Fruit fly (Drosophila melanogaster): ENCODE results near the gene CG4995.

Gene CG4995

DNA sequence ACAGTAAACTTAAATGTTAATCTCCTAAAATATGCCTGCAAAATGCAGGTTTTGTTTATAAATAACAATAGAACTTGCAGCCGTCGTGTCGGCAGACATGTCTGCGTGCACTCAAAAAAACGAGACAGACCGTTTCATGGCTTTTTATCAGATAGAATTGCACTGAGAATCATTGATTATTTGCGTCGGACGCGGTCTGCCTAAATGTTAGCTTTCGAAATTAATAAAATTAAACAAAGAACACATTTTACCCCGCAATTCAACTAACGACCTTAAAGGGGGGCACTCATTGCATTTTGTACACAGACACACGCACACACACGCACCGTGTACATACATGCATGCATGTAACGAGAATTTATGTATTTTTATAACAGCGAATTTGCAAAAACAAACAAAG lies 45.4 kb upstream of the CG4995 start (continued):
- TF ChIP-seq zf30C (GFP tag; optimal IDR thresholded peaks at IDR 0.05) (peak; percentile 89), her (GFP tag; optimal IDR thresholded peaks at IDR 0.05) (no peak), CG5245 (GFP tag; optimal IDR thresholded peaks at IDR 0.05) (peak; percentile 10), Ada2b (GFP tag; IDR thresholded peaks at IDR 0.05) (0 out of 2 replicates have a peak, but pooled peaks have one; percentile 43), tio (GFP tag; optimal IDR thresholded peaks at IDR 0.05) (no peak), gce (GFP tag; IDR thresholded peaks at IDR 0.05) (0 out of 3 replicates have a peak, but pooled peaks have one; percentile 19), CG17361 (GFP tag; IDR thresholded peaks at IDR 0.05) (peak; percentile 30; the same call in 1 of the 3 replicates), bsh (GFP tag; optimal IDR thresholded peaks at IDR 0.05) (peak; percentile 9 to 22), CG18599 (GFP tag; optimal IDR thresholded peaks at IDR 0.05) (no peak), CG15514 (GFP tag; optimal IDR thresholded peaks at IDR 0.05) (no peak), Hr3 (GFP tag; optimal IDR thresholded peaks at IDR 0.05) (no peak), CG14014 (GFP tag; IDR thresholded peaks at IDR 0.05) (peak; percentile 28; the same call in 1 of the 2 replicates), zen2 (GFP tag; IDR thresholded peaks at IDR 0.05; ENCODE audit: partially characterized antibody) (no peak), tup (GFP tag; optimal IDR thresholded peaks at IDR 0.05) (no peak), CG7357 (GFP tag; IDR thresholded peaks at IDR 0.05) (0 out of 3 replicates have a peak, but pooled peaks have one; percentile 13), CG2875 (GFP tag; optimal IDR thresholded peaks at IDR 0.05) (no peak), CG18011 (GFP tag; optimal IDR thresholded peaks at IDR 0.05) (peak; percentile 10), sisA (GFP tag; IDR thresholded peaks at IDR 0.05) (no peak), CHES-1-like (GFP tag; optimal IDR thresholded peaks at IDR 0.05) (no peak), Dek (tag; optimal IDR thresholded peaks at IDR 0.05) (no peak), nom (GFP tag; optimal IDR thresholded peaks at IDR 0.05) (no peak), luna (GFP tag; optimal IDR thresholded peaks at IDR 0.05) (no peak), Bteb2 (GFP tag; optimal IDR thresholded peaks at IDR 0.05) (no peak), Awh (GFP tag; IDR thresholded peaks at IDR 0.05) (no peak; the same call in 1 of the 2 replicates), NK7.1 (GFP tag; optimal IDR thresholded peaks at IDR 0.05) (no peak), vnd (GFP tag; IDR thresholded peaks at IDR 0.05; ENCODE audit: partially characterized antibody) (no peak), tna (GFP tag; IDR thresholded peaks at IDR 0.05; ENCODE audit: partially characterized antibody) (no peak), dm (GFP tag; optimal IDR thresholded peaks at IDR 0.05) (peak; percentile 5), jumu (GFP tag; optimal IDR thresholded peaks at IDR 0.05) (no peak), Adf1 (GFP tag; IDR thresholded peaks at IDR 0.05) (no peak), CG12219 (GFP tag; optimal IDR thresholded peaks at IDR 0.05) (no peak), CG18619 (GFP tag; optimal IDR thresholded peaks at IDR 0.05) (no peak), usp (GFP tag; optimal IDR thresholded peaks at IDR 0.05) (no peak), pho (GFP tag; optimal IDR thresholded peaks at IDR 0.05) (no peak), Hmr (GFP tag; optimal IDR thresholded peaks at IDR 0.05) (no peak), exex (tag; optimal IDR thresholded peaks at IDR 0.05) (no peak), CG12071 (GFP tag; optimal IDR thresholded peaks at IDR 0.05) (no peak), twi (tag; optimal IDR thresholded peaks at IDR 0.05) (no peak), repo (GFP tag; optimal IDR thresholded peaks at IDR 0.05) (no peak), sr (GFP tag; IDR thresholded peaks at IDR 0.05) (no peak), CG6689 (GFP tag; IDR thresholded peaks at IDR 0.05) (peak; percentile 19; the same call in 1 of the 2 replicates), ap (GFP tag; IDR thresholded peaks at IDR 0.05) (no peak), CG2120 (GFP tag; optimal IDR thresholded peaks at IDR 0.05) (no peak), C15 (GFP tag; IDR thresholded peaks at IDR 0.05) (no peak), CG2199 (GFP tag; IDR thresholded peaks at IDR 0.05) (0 out of 3 replicates have a peak, but pooled peaks have one; percentile 34), CG8290 (GFP tag; optimal IDR thresholded peaks at IDR 0.05) (no peak), CG8290 (tag; optimal IDR thresholded peaks at IDR 0.05) (no peak), CG4820 (GFP tag; optimal IDR thresholded peaks at IDR 0.05) (peak; percentile 25), vfl (GFP tag; optimal IDR thresholded peaks at IDR 0.05) (no peak), inv (GFP tag; IDR thresholded peaks at IDR 0.05; ENCODE audit: partially characterized antibody) (no peak), CG2129 (GFP tag; IDR thresholded peaks at IDR 0.05; ENCODE audit: partially characterized antibody) (no peak)
